Fruit fly (Drosophila melanogaster): ENCODE measurements around the gene Cyp4ac1.

DNA sequence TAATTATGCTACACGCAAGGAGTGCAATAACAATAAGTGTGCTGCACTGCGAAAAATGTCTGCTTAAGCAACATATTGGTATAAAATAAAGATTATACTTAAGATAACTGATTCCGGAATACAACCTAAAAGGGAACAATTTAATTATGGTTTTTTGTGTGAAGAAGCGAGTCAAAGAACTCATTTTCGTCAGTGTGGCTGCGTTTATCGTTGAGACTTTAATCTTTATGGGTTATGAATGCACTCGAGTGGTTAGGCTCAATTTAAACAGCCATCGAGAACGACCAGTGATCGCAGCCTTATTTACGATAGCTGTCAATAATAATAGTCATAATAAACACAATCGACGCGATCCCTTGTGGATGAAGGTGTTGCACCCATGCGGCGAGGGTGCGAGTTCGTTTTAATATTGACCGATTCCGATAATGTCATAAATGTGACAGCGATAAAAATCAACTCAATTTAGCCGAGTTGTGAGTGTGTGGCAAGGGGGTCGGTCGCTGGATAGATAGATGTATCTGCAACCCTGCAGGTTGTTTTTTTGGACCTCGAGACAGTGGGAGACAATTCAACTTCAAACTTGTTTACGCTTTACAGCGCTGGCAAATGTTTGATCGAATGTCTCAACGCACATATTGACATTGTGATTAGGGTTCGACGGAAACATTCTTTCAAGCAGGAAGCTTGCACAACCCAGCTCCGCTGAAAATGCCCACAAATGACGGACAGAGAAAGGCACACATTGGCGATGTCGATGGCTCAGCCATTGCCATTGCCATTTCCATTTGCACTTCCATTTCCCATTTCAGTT lies 7.6 kb upstream of the Cyp4ac1 start:
- TF ChIP-seq Sp1 (GFP tag; optimal IDR thresholded peaks at IDR 0.05) (peak; percentile 69), OdsH (GFP tag; optimal IDR thresholded peaks at IDR 0.05) (peak; percentile 75), Myc (optimal IDR thresholded peaks at IDR 0.05) (no peak), pan (optimal IDR thresholded peaks at IDR 0.05) (no peak), psq (GFP tag; optimal IDR thresholded peaks at IDR 0.05) (peak; percentile 68), Hr78 (GFP tag; optimal IDR thresholded peaks at IDR 0.05) (no peak), dsf (GFP tag; optimal IDR thresholded peaks at IDR 0.05; ENCODE audit: borderline replicate concordance) (peak; percentile 40), GATAd (GFP tag; optimal IDR thresholded peaks at IDR 0.05) (peak; percentile 3)
